Fruit fly (Drosophila melanogaster) whole organism, prepupa: Measurements from ENCODE around the gene Yip1d1.

ENCODE experiments used
- Blimp-1 ChIP-seq: fragments of 200-800 bp; sonication (Bioruptor generic); optimal IDR thresholded peaks from 3 replicates; lab custom pipeline; 2017; ENCODE audit warnings: missing biosample characterization, missing genetic modification characterization, mild to moderate bottlenecking, moderate library complexity, missing genetic modification reagents
- CG10669 ChIP-seq: fragments of 200-800 bp; sonication (Bioruptor generic); optimal IDR thresholded peaks from 3 replicates; lab custom pipeline; 2018; ENCODE audit warnings: missing biosample characterization, mild to moderate bottlenecking, missing genetic modification characterization, moderate library complexity
- CG11294 ChIP-seq: fragments of 200-800 bp; sonication (Bioruptor generic); IDR thresholded peaks from 2 replicates; pipeline ENCODE4 v1.3.6; 2022; ENCODE audit warnings: missing biosample characterization, missing genetic modification characterization
- CG16779 ChIP-seq: fragments of 200-800 bp; sonication (Bioruptor generic); optimal IDR thresholded peaks from 3 replicates; lab custom pipeline; 2017; ENCODE audit warnings: missing biosample characterization, mild to moderate bottlenecking, missing genetic modification characterization
- CG3032 ChIP-seq: fragments of 200-800 bp; optimal IDR thresholded peaks from 2 replicates; lab custom pipeline; 2019; ENCODE audit warnings: missing biosample characterization, mild to moderate bottlenecking, missing genetic modification characterization, moderate library complexity
- CG31627 ChIP-seq: fragments of 200-800 bp; sonication (Bioruptor generic); optimal IDR thresholded peaks from 3 replicates; lab custom pipeline; 2016; ENCODE audit warnings: missing biosample characterization, missing genetic modification characterization
- CG34406 ChIP-seq: fragments of 200-800 bp; sonication (Bioruptor generic); optimal IDR thresholded peaks from 3 replicates; lab custom pipeline; 2016; ENCODE audit warnings: missing biosample characterization, missing genetic modification characterization
- CG3919 ChIP-seq: fragments of 200-800 bp; sonication (Bioruptor generic); optimal IDR thresholded peaks from 3 replicates; lab custom pipeline; 2016; ENCODE audit warnings: missing biosample characterization, missing genetic modification characterization
- CG6163 ChIP-seq: fragments of 200-800 bp; sonication (Bioruptor generic); IDR thresholded peaks from 3 replicates; pipeline ENCODE4 v1.3.6; 2022; ENCODE audit warnings: missing biosample characterization, missing genetic modification characterization
- CG6276 ChIP-seq: fragments of 200-800 bp; sonication (Bioruptor generic); optimal IDR thresholded peaks from 2 replicates; lab custom pipeline; 2017; ENCODE audit warnings: missing biosample characterization, mild to moderate bottlenecking, missing genetic modification characterization
- CG6792 ChIP-seq: fragments of 200-800 bp; sonication (Bioruptor generic); optimal IDR thresholded peaks from 3 replicates; lab custom pipeline; 2016; ENCODE audit warnings: missing biosample characterization, missing genetic modification characterization
- CG6808 ChIP-seq: fragments of 200-800 bp; sonication (Bioruptor generic); optimal IDR thresholded peaks from 3 replicates; lab custom pipeline; 2017; ENCODE audit warnings: missing biosample characterization, missing genetic modification characterization, mild to moderate bottlenecking, moderate library complexity, missing genetic modification reagents
- CG6854 ChIP-seq: fragments of 200-800 bp; sonication (Bioruptor generic); optimal IDR thresholded peaks from 2 replicates; lab custom pipeline; 2017; ENCODE audit warnings: missing biosample characterization, mild to moderate bottlenecking, missing genetic modification characterization
- CG7368 ChIP-seq: fragments of 200-800 bp; sonication (Bioruptor generic); optimal IDR thresholded peaks from 3 replicates; lab custom pipeline; 2016; ENCODE audit warnings: missing biosample characterization, missing genetic modification characterization
- CG8119 ChIP-seq: fragments of 200-800 bp; sonication (Bioruptor generic); IDR thresholded peaks from 3 replicates; pipeline ENCODE4 v1.3.6; 2022; ENCODE audit warnings: missing biosample characterization, missing genetic modification characterization
- CG9139 ChIP-seq: fragments of 200-800 bp; sonication (Bioruptor generic); optimal IDR thresholded peaks from 3 replicates; lab custom pipeline; 2017; ENCODE audit warnings: missing biosample characterization, mild to moderate bottlenecking, missing genetic modification characterization
- Eip75B ChIP-seq: fragments of 200-800 bp; sonication (Bioruptor generic); optimal IDR thresholded peaks from 3 replicates; lab custom pipeline; 2016; ENCODE audit warnings: missing biosample characterization, missing genetic modification characterization
- Eip78C ChIP-seq: fragments of 200-800 bp; sonication (Bioruptor generic); peaks from one replicate; lab custom pipeline; 2016; ENCODE audit warnings: missing biosample characterization, missing genetic modification characterization
- Eip93F ChIP-seq: fragments of 200-800 bp; sonication (Bioruptor generic); optimal IDR thresholded peaks from 2 replicates; lab custom pipeline; 2016; ENCODE audit warnings: missing biosample characterization, mild to moderate bottlenecking, missing genetic modification characterization
- Ets21C ChIP-seq: fragments of 200-800 bp; sonication (Bioruptor generic); optimal IDR thresholded peaks from 3 replicates; lab custom pipeline; 2016; ENCODE audit warnings: missing biosample characterization, missing genetic modification characterization
- Ets96B ChIP-seq: fragments of 200-800 bp; optimal IDR thresholded peaks from 2 replicates; lab custom pipeline; 2019; ENCODE audit warnings: missing biosample characterization, mild to moderate bottlenecking, missing genetic modification characterization, moderate library complexity
- Gug ChIP-seq: fragments of 200-800 bp; sonication (Bioruptor generic); IDR thresholded peaks from 2 replicates; pipeline ENCODE4 v1.3.6; 2022; ENCODE audit warnings: missing biosample characterization, missing genetic modification characterization
- Hr38 ChIP-seq: sonication (Bioruptor generic); optimal IDR thresholded peaks from 2 replicates; lab custom pipeline; 2016; ENCODE audit warnings: missing biosample characterization, missing genetic modification characterization
- Hr4 ChIP-seq: fragments of 200-800 bp; sonication (Bioruptor generic); optimal IDR thresholded peaks from 3 replicates; lab custom pipeline; 2016; ENCODE audit warnings: missing biosample characterization, missing genetic modification characterization
- Lpt ChIP-seq: fragments of 200-800 bp; sonication (Bioruptor generic); optimal IDR thresholded peaks from 3 replicates; lab custom pipeline; 2016; ENCODE audit warnings: missing biosample characterization, missing genetic modification characterization
- Smox ChIP-seq: fragments of 200-800 bp; sonication (Bioruptor generic); optimal IDR thresholded peaks from 3 replicates; lab custom pipeline; 2016; ENCODE audit warnings: missing biosample characterization, missing genetic modification characterization
- achi ChIP-seq: fragments of 200-800 bp; sonication (Bioruptor generic); optimal IDR thresholded peaks from 3 replicates; lab custom pipeline; 2016; ENCODE audit warnings: missing biosample characterization, missing genetic modification characterization
- acj6 ChIP-seq: fragments of 200-800 bp; sonication (Bioruptor generic); optimal IDR thresholded peaks from 3 replicates; lab custom pipeline; 2016; ENCODE audit warnings: missing biosample characterization, missing genetic modification characterization
- cyc ChIP-seq: fragments of 200-800 bp; sonication (Bioruptor generic); optimal IDR thresholded peaks from 3 replicates; lab custom pipeline; 2016; ENCODE audit warnings: missing biosample characterization, missing genetic modification characterization
- dac ChIP-seq: fragments of 200-800 bp; sonication (Bioruptor generic); optimal IDR thresholded peaks from 2 replicates; lab custom pipeline; 2017; ENCODE audit warnings: missing biosample characterization, mild to moderate bottlenecking, missing genetic modification characterization
- dsx ChIP-seq: fragments of 200-800 bp; optimal IDR thresholded peaks from 3 replicates; lab custom pipeline; 2019; ENCODE audit warnings: missing biosample characterization, mild to moderate bottlenecking, missing genetic modification characterization, moderate library complexity; ENCODE audit not compliant: poor library complexity, severe bottlenecking
- eg ChIP-seq: fragments of 200-800 bp; sonication (Bioruptor generic); IDR thresholded peaks from 3 replicates; pipeline ENCODE4 v1.3.6; 2022; ENCODE audit warnings: missing biosample characterization, missing genetic modification characterization
- esn ChIP-seq: fragments of 200-800 bp; sonication (Bioruptor generic); optimal IDR thresholded peaks from 2 replicates; lab custom pipeline; 2016; ENCODE audit warnings: missing biosample characterization, mild to moderate bottlenecking, missing genetic modification characterization, moderate library complexity
- fd59A ChIP-seq: fragments of 200-800 bp; sonication (Bioruptor generic); optimal IDR thresholded peaks from 2 replicates; lab custom pipeline; 2017; ENCODE audit warnings: missing biosample characterization, mild to moderate bottlenecking, missing genetic modification characterization, missing genetic modification reagents
- fd85E ChIP-seq: fragments of 200-800 bp; sonication (Bioruptor generic); optimal IDR thresholded peaks from 3 replicates; lab custom pipeline; 2016; ENCODE audit warnings: missing biosample characterization, missing genetic modification characterization
- fkh ChIP-seq: fragments of 200-800 bp; sonication (Bioruptor generic); optimal IDR thresholded peaks from 3 replicates; lab custom pipeline; 2017; ENCODE audit warnings: missing biosample characterization, mild to moderate bottlenecking, missing genetic modification characterization, moderate library complexity
- lz ChIP-seq: fragments of 200-800 bp; sonication (Bioruptor generic); optimal IDR thresholded peaks from 3 replicates; lab custom pipeline; 2016; ENCODE audit warnings: missing biosample characterization, missing genetic modification characterization
- net ChIP-seq: fragments of 200-800 bp; sonication (Bioruptor generic); optimal IDR thresholded peaks from 3 replicates; lab custom pipeline; 2016; ENCODE audit warnings: missing biosample characterization, missing genetic modification characterization
- pdm3 ChIP-seq: fragments of 200-800 bp; sonication (Bioruptor generic); optimal IDR thresholded peaks from 3 replicates; lab custom pipeline; 2016; ENCODE audit warnings: missing biosample characterization, missing genetic modification characterization
- salr ChIP-seq, 2 experiments: fragments of 200-800 bp; sonication (Bioruptor generic); optimal IDR thresholded peaks; 3 replicates each; lab custom pipeline; 2016 to 2018; ENCODE audit warnings: missing biosample characterization in 2 of 2, missing genetic modification characterization in 2 of 2, mild to moderate bottlenecking in 1 of 2
- spab ChIP-seq: fragments of 200-800 bp; sonication (Bioruptor generic); optimal IDR thresholded peaks from 2 replicates; lab custom pipeline; 2017; ENCODE audit warnings: missing biosample characterization, mild to moderate bottlenecking, missing genetic modification characterization, missing genetic modification reagents
- ss ChIP-seq, 2 experiments: fragments of 200-800 bp; sonication (Bioruptor generic); optimal IDR thresholded peaks; 2 replicates in 1 of 2; 3 replicates in 1 of 2; lab custom pipeline; 2017 to 2018; ENCODE audit warnings: mild to moderate bottlenecking in 2 of 2, missing biosample characterization in 2 of 2, missing genetic modification characterization in 2 of 2, moderate library complexity in 1 of 2
- svp ChIP-seq: fragments of 200-800 bp; sonication (Bioruptor generic); peaks from one replicate; lab custom pipeline; 2016; ENCODE audit warnings: missing biosample characterization, missing genetic modification characterization

Gene Yip1d1

dm6 chr2L:12974045-12974539, 26.3 kb downstream of the Yip1d1 start, which contains the start of gene Vha68-2 (continued):
- TF ChIP-seq spab (GFP tag; lab: Kevin White, UChicago) (no peak), pdm3 (GFP tag; lab: Kevin White, UChicago) (peak; percentile 61), Gug (GFP tag; lab: Robert Waterston, UW) (no peak), Eip93F (no peak), CG34406 (GFP tag; lab: Kevin White, UChicago) (peak; percentile 52), Blimp-1 (GFP tag; lab: Kevin White, UChicago) (no peak), esn (GFP tag; lab: Kevin White, UChicago) (peak; percentile 69), Eip78C (GFP tag; lab: Kevin White, UChicago) (no peak), lz (GFP tag; lab: Kevin White, UChicago) (peak; percentile 62), CG10669 (no peak), CG3919 (peak; percentile 18), acj6 (GFP tag; lab: Kevin White, UChicago) (peak; percentile 58), Lpt (GFP tag; lab: Kevin White, UChicago) (no peak), CG11294 (GFP tag; lab: Robert Waterston, UW) (no peak), CG6854 (GFP tag; lab: Kevin White, UChicago) (peak; percentile 43), Ets21C (GFP tag; lab: Kevin White, UChicago) (peak; percentile 39), Ets96B (tag; lab: Kevin White, UChicago) (no peak), CG6276 (GFP tag; lab: Kevin White, UChicago) (no peak), CG6792 (GFP tag; lab: Kevin White, UChicago) (peak; percentile 46), CG16779 (tag; lab: Kevin White, UChicago) (no peak), CG3032 (tag; lab: Kevin White, UChicago) (no peak), CG6808 (GFP tag; lab: Kevin White, UChicago) (no peak), eg (GFP tag; lab: Robert Waterston, UW) (0 out of 3 replicates have a peak, but pooled peaks have one; percentile 20), cyc (GFP tag; lab: Kevin White, UChicago) (no peak), CG8119 (GFP tag; lab: Robert Waterston, UW) (no peak), Smox (GFP tag; lab: Kevin White, UChicago) (peak; percentile 56), dac (peak; percentile 62), achi (GFP tag; lab: Kevin White, UChicago) (no peak), net (GFP tag; lab: Kevin White, UChicago) (peak; percentile 70), CG9139 (GFP tag; lab: Kevin White, UChicago) (peak; percentile 21), Hr4 (GFP tag; lab: Kevin White, UChicago) (no peak), salr (GFP tag; optimal IDR thresholded peaks at IDR 0.05; lab: Kevin White, UChicago) (peak in 1 of 2 experiments; percentile 37), svp (GFP tag; lab: Kevin White, UChicago) (peak; percentile 75), CG31627 (GFP tag; lab: Kevin White, UChicago) (peak; percentile 56), fd85E (peak; percentile 34), Eip75B (GFP tag; lab: Kevin White, UChicago) (peak; percentile 42), dsx (GFP tag; lab: Kevin White, UChicago) (no peak), fd59A (no peak)

- TF ChIP-seq Hr38 (GFP tag; lab: Kevin White, UChicago) (no peak), CG10669 (no peak)
Observed at dm6 chr2L:12969569-12969968, 30.9 kb downstream of the Yip1d1 start.

dm6 chr2L:12966290-12966689, 34.1 kb downstream of the Yip1d1 start, which contains the start of gene CG16800:
CG16800 (plus strand) TSS chr2L:12966590.
- TF ChIP-seq Lpt (GFP tag; lab: Kevin White, UChicago) (no peak), Eip93F (no peak), CG7368 (GFP tag; lab: Kevin White, UChicago) (no peak), ss (GFP tag; optimal IDR thresholded peaks at IDR 0.05; lab: Kevin White, UChicago) (no peak), Blimp-1 (GFP tag; lab: Kevin White, UChicago) (no peak), fd59A (no peak), Ets96B (tag; lab: Kevin White, UChicago) (no peak), fkh (GFP tag; lab: Kevin White, UChicago) (no peak), esn (GFP tag; lab: Kevin White, UChicago) (no peak), acj6 (GFP tag; lab: Kevin White, UChicago) (no peak), cyc (GFP tag; lab: Kevin White, UChicago) (no peak), CG6163 (GFP tag; lab: Robert Waterston, UW) (no peak)
